Worm (Caenorhabditis elegans): ENCODE measurements around the gene C16A3.6.
A peak's percentile ranks its signal among the peaks of the same experiment; 100 is the strongest.

Gene C16A3.6

ce11 chrIII:6379129-6379528 is at the start of gene C16A3.6:
C16A3.6 (plus strand) TSS chrIII:6379212.
- TF ChIP-seq elt-2 (tag; optimal IDR thresholded peaks at IDR 0.05) (peak; percentile 14), nfya-1 (tag; optimal IDR thresholded peaks at IDR 0.05; ENCODE audit: insufficient read depth) (peak; percentile 37), ama-1 (optimal IDR thresholded peaks at IDR 0.05) (peak; percentile 75), hmg-11 (tag; optimal IDR thresholded peaks at IDR 0.05) (peak; percentile 32), pha-4 (tag; optimal IDR thresholded peaks at IDR 0.05) (peak; percentile 40), nhr-23 (tag; optimal IDR thresholded peaks at IDR 0.05) (peak; percentile 11), nhr-43 (tag; optimal IDR thresholded peaks at IDR 0.05; ENCODE audit: poor library complexity, severe bottlenecking) (no peak), ceh-9 (tag; optimal IDR thresholded peaks at IDR 0.05) (no peak)

- TF ChIP-seq fkh-2 (tag; optimal IDR thresholded peaks at IDR 0.05) (no peak), nhr-12 (tag; optimal IDR thresholded peaks at IDR 0.05) (no peak), mml-1 (tag; optimal IDR thresholded peaks at IDR 0.05) (no peak), fkh-10 (GFP tag; optimal IDR thresholded peaks at IDR 0.05) (no peak), lin-39 (tag; optimal IDR thresholded peaks at IDR 0.05) (no peak), elt-1 (tag; optimal IDR thresholded peaks at IDR 0.05) (no peak), eor-1 (tag; optimal IDR thresholded peaks at IDR 0.05) (no peak), elt-2 (tag; optimal IDR thresholded peaks at IDR 0.05) (no peak), mdl-1 (tag; optimal IDR thresholded peaks at IDR 0.05) (no peak), nhr-11 (tag; optimal IDR thresholded peaks at IDR 0.05) (no peak), nhr-77 (tag; optimal IDR thresholded peaks at IDR 0.05) (no peak), snpc-4 (tag; optimal IDR thresholded peaks at IDR 0.05) (no peak)
Measured at ce11 chrIII:6331211-6331782, 47.7 kb upstream of the C16A3.6 start, which contains the start of gene C56G2.4. C56G2.4 (plus strand) TSS chrIII:6331732.

- no peak for TF ChIP-seq sea-2 (GFP tag; optimal IDR thresholded peaks at IDR 0.05)
- no peak for TF ChIP-seq ceh-28 (tag; optimal IDR thresholded peaks at IDR 0.05)
- no peak for TF ChIP-seq fkh-2 (tag; optimal IDR thresholded peaks at IDR 0.05)
- no peak for TF ChIP-seq mdl-1 (tag; optimal IDR thresholded peaks at IDR 0.05)
- peak; percentile 55 for TF ChIP-seq fkh-10 (GFP tag; optimal IDR thresholded peaks at IDR 0.05)
- TF ChIP-seq ztf-4 (tag; optimal IDR thresholded peaks at IDR 0.05), result no peak
- no peak for TF ChIP-seq nhr-12 (tag; optimal IDR thresholded peaks at IDR 0.05)
Measured at ce11 chrIII:6334364-6334763, 44.6 kb upstream of the C16A3.6 start.

ce11 chrIII:6339919-6340434 is 39.0 kb upstream of the C16A3.6 start, which contains the start of gene let-767:
let-767 (minus strand) TSS chrIII:6339969.
- TF ChIP-seq mml-1 (tag; optimal IDR thresholded peaks at IDR 0.05) (no peak), lin-15B (tag; optimal IDR thresholded peaks at IDR 0.05) (no peak), fos-1 (tag; optimal IDR thresholded peaks at IDR 0.05) (no peak), ceh-28 (tag; optimal IDR thresholded peaks at IDR 0.05) (no peak), egl-5 (tag; optimal IDR thresholded peaks at IDR 0.05) (no peak), nhr-25 (tag; optimal IDR thresholded peaks at IDR 0.05) (no peak), elt-1 (tag; optimal IDR thresholded peaks at IDR 0.05) (no peak), jun-1 (tag; optimal IDR thresholded peaks at IDR 0.05) (no peak), pha-4 (tag; optimal IDR thresholded peaks at IDR 0.05) (no peak), nhr-77 (tag; optimal IDR thresholded peaks at IDR 0.05) (no peak), nhr-237 (tag; optimal IDR thresholded peaks at IDR 0.05) (no peak), nhr-23 (tag; optimal IDR thresholded peaks at IDR 0.05) (peak; percentile 15), fkh-10 (GFP tag; optimal IDR thresholded peaks at IDR 0.05) (no peak), zag-1 (tag; optimal IDR thresholded peaks at IDR 0.05) (no peak), unc-39 (tag; optimal IDR thresholded peaks at IDR 0.05) (no peak), elt-2 (tag; optimal IDR thresholded peaks at IDR 0.05) (peak; percentile 29), ZK546.5 (tag; optimal IDR thresholded peaks at IDR 0.05) (no peak), nhr-67 (tag; optimal IDR thresholded peaks at IDR 0.05) (no peak), daf-12 (tag; optimal IDR thresholded peaks at IDR 0.05) (no peak), egl-27 (tag; optimal IDR thresholded peaks at IDR 0.05) (no peak), nhr-43 (tag; optimal IDR thresholded peaks at IDR 0.05; ENCODE audit: poor library complexity, severe bottlenecking) (no peak), elt-3 (tag; optimal IDR thresholded peaks at IDR 0.05) (peak in 1 of 3 experiments; percentile 89)
